Worm (Caenorhabditis elegans): Measurements from ENCODE around the gene R05H10.7.

DNA sequence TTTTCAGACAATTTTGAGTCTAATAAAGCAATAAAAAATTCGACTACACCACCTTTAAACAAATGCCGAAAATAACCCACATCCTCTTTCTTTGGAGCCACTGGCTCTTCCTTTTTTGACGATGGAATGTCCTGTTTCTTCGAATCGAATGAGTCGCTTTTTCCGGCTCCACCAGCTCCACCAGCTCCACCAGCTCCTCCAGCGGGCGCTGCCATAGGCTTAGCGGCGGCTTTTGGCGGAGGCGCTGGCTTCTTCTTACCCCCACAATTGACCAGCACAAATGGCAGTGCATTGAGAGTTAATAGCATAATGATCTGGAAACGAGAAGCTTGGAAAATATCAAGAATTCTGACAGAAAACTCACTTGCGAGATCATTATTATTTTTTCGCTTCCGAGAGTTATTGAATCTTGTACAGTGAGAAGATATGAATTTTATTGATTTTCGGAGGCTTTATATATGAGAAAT is 21.4 kb downstream of the R05H10.7 start, which contains the start of gene Y53F4A.2:
- TF ChIP-seq ztf-11 (tag; optimal IDR thresholded peaks at IDR 0.05) (no peak), ceh-16 (tag; optimal IDR thresholded peaks at IDR 0.05) (no peak), nhr-23 (tag; optimal IDR thresholded peaks at IDR 0.05) (no peak)

Data from whole organism, L3 larva.